Worm (Caenorhabditis elegans): ENCODE data around the gene epg-6.

Gene epg-6

DNA sequence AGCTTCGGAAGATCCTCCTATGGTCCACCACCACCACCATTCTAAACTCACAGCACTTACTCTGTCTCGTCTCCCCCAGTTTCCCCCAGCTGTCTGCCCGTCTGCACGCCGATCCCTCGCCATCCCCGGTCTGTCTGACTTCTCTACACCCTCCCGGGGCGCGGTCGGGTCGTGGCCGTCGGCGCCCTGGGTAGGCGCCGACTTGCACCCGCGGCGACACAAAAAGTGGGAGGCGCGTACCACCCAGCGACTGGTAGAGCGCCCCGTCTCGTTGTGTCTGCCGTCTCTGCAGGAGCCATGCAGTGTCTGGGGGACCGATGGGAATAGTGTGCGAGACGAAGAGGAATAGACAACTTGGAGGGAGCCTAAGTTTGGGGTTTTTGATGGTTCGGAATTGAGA is 34.0 kb upstream of the epg-6 start (continued):
- TF ChIP-seq Y56A3A.18 (GFP tag; IDR thresholded peaks at IDR 0.05) (0 out of 2 replicates have a peak, but pooled peaks have one; percentile 21), dpff-1 (tag; optimal IDR thresholded peaks at IDR 0.05) (no peak), lin-35 (GFP tag; optimal IDR thresholded peaks at IDR 0.05) (peak in 1 of 3 experiments; percentile 18), repo-1 (tag; optimal IDR thresholded peaks at IDR 0.05) (no peak), madf-6 (GFP tag; IDR thresholded peaks at IDR 0.05) (peak; percentile 13; the same call in 1 of the 2 replicates), ztf-18 (tag; optimal IDR thresholded peaks at IDR 0.05) (peak; percentile 44), lin-26 (GFP tag; IDR thresholded peaks at IDR 0.05) (0 out of 2 replicates have a peak, but pooled peaks have one; percentile 31), nhr-90 (tag; optimal IDR thresholded peaks at IDR 0.05) (peak; percentile 9), nhr-80 (tag; optimal IDR thresholded peaks at IDR 0.05) (peak; percentile 71), akir-1 (GFP tag; optimal IDR thresholded peaks at IDR 0.05) (no peak), K12H6.12 (tag; optimal IDR thresholded peaks at IDR 0.05) (peak; percentile 84), lin-40 (tag; optimal IDR thresholded peaks at IDR 0.05) (peak; percentile 67), gei-17 (GFP tag; optimal IDR thresholded peaks at IDR 0.05) (peak; percentile 27), madf-10 (tag; optimal IDR thresholded peaks at IDR 0.05) (peak; percentile 35), ceh-27 (GFP tag; optimal IDR thresholded peaks at IDR 0.05) (peak; percentile 78), cebp-1 (GFP tag; IDR thresholded peaks at IDR 0.05) (peak; percentile 16; the same call in 1 of the 2 replicates), cebp-1 (tag; optimal IDR thresholded peaks at IDR 0.05) (peak; percentile 78), ama-1 (optimal IDR thresholded peaks at IDR 0.05) (no peak), ama-1 (GFP tag; optimal IDR thresholded peaks at IDR 0.05) (no peak), sptf-2 (GFP tag; optimal IDR thresholded peaks at IDR 0.05) (peak; percentile 39), D2030.7 (GFP tag; IDR thresholded peaks at IDR 0.05) (peak; percentile 33; the same call in 1 of the 2 replicates), athp-1 (tag; optimal IDR thresholded peaks at IDR 0.05) (peak; percentile 2), ztf-22 (GFP tag; optimal IDR thresholded peaks at IDR 0.05) (peak; percentile 17), lin-54 (GFP tag; optimal IDR thresholded peaks at IDR 0.05) (peak; percentile 32), B0336.3 (GFP tag; IDR thresholded peaks at IDR 0.05) (peak; percentile 69; the same call in 1 of the 2 replicates), pha-4 (tag; optimal IDR thresholded peaks at IDR 0.05) (no peak)

DNA sequence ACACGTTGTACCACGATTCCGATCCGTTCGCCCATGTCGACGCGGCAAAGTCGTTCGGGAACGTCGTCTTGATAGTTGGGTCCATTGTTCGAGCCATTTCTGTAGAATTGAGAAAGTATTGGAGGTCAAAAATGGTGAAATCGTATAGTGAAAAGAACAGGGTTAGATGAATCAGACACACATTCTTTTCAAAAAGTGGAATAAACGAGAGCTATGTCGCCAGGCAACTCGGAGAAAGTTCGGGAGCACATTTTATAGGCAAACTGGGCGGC is 33.4 kb upstream of the epg-6 start, which contains the start of gene Y39A1A.9:
Gene Y39A1A.9, minus strand, starts transcription at position 99 of the 272 bp plus-strand sequence.
- TF ChIP-seq mcd-1 (GFP tag; IDR thresholded peaks at IDR 0.05) (no peak), ceh-27 (GFP tag; optimal IDR thresholded peaks at IDR 0.05) (no peak), aptf-3 (GFP tag; IDR thresholded peaks at IDR 0.05) (no peak), cebp-2 (GFP tag; IDR thresholded peaks at IDR 0.05) (no peak), snpc-3.4 (tag; optimal IDR thresholded peaks at IDR 0.05) (no peak), F10E7.11 (tag; optimal IDR thresholded peaks at IDR 0.05) (no peak)

DNA sequence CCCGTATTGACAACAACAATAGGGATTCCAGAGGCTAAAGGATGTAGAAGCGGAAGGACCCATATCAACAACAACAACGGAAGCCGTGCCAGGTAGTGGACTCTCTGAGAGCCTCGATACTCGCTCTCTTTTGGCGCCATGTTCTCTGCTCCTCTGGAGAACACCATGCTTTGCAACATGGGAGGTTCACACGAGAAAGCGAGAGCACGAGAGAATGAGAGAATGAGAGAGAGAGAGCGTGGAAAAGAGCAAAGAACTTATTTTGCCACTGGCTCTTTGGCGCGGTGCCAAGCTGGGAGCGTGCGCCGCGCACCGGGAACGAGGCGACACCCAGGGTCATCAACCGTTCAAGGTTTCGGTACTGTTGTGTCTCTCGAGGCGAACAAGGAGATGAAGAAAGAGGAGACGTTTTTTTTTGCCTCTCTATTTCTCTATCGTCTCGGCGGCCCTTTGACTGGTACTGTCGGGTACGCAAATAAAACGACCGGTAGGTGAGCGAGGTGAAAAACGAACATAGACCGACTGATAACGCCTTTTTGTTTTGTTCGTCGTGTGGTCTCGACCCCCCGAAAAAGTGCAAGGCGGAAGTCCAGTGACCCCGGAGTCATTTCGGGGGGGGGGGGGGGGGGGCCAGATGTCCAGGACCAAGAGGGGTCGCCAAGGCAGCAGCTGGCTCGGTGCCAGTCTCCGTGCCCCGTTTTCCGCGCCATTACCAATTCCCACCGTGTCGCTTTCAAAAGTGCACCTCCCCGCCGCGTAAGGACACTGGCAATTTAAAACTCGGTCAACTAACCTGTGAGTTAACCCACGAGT is 32.8 kb upstream of the epg-6 start, which contains the start of gene Y39A1A.10:
Gene Y39A1A.10, plus strand, starts transcription at position 139 of the 813 bp plus-strand sequence.
- 0 out of 2 replicates have a peak, but pooled peaks have one; percentile 54 for TF ChIP-seq nfyb-1 (GFP tag; IDR thresholded peaks at IDR 0.05)
- peak; percentile 84 for TF ChIP-seq zfh-2 (GFP tag; conservative IDR thresholded peaks at IDR 0.05)
- peak; percentile 95 for TF ChIP-seq egrh-3 (GFP tag; IDR thresholded peaks at IDR 0.05)
- TF ChIP-seq lin-26 (GFP tag; IDR thresholded peaks at IDR 0.05), result 0 out of 2 replicates have a peak, but pooled peaks have one; percentile 11
- no peak for TF ChIP-seq madf-10 (tag; optimal IDR thresholded peaks at IDR 0.05)
- no peak for TF ChIP-seq K11D2.4 (GFP tag; IDR thresholded peaks at IDR 0.05)
- no peak for TF ChIP-seq snpc-3.4 (tag; optimal IDR thresholded peaks at IDR 0.05)
- no peak for TF ChIP-seq akir-1 (GFP tag; optimal IDR thresholded peaks at IDR 0.05)
- TF ChIP-seq ceh-58 (GFP tag; IDR thresholded peaks at IDR 0.05), result 0 out of 2 replicates have a peak, but pooled peaks have one; percentile 74
- no peak for TF ChIP-seq T07F8.4 (tag; optimal IDR thresholded peaks at IDR 0.05)
- no peak for TF ChIP-seq Y67H2A.10 (GFP tag; conservative IDR thresholded peaks at IDR 0.05)
- TF ChIP-seq ets-4 (GFP tag; optimal IDR thresholded peaks at IDR 0.05), result no peak
- TF ChIP-seq cebp-1 (GFP tag; IDR thresholded peaks at IDR 0.05), result no peak
- TF ChIP-seq cebp-1 (tag; optimal IDR thresholded peaks at IDR 0.05), result peak; percentile 4
- no peak for TF ChIP-seq athp-1 (tag; optimal IDR thresholded peaks at IDR 0.05)
